Worm (Caenorhabditis elegans) whole organism, L2 larva: ENCODE data around the gene rimb-1.

Experiments used
- C34F6.9 ChIP-seq: fragments of 150-350 bp; optimal IDR thresholded peaks from 2 replicates; lab custom pipeline; 2014; ENCODE audit warnings: missing biosample characterization, missing genetic modification characterization
- elt-3 ChIP-seq: sonication (generic microtip); optimal IDR thresholded peaks from 2 replicates; lab custom pipeline; 2017; ENCODE audit warnings: missing biosample characterization, missing genetic modification characterization
- nhr-11 ChIP-seq: fragments of 150-350 bp; optimal IDR thresholded peaks from 2 replicates; lab custom pipeline; 2014; ENCODE audit warnings: missing biosample characterization, missing genetic modification characterization
- nhr-77 ChIP-seq: fragments of 150-350 bp; optimal IDR thresholded peaks from 2 replicates; lab custom pipeline; 2014; ENCODE audit warnings: missing biosample characterization, missing genetic modification characterization
- sem-4 ChIP-seq: fragments of 150-350 bp; optimal IDR thresholded peaks from 2 replicates; lab custom pipeline; 2014; ENCODE audit warnings: missing biosample characterization, missing genetic modification reagents, missing genetic modification characterization
- unc-55 ChIP-seq: fragments of 150-350 bp; sonication (generic microtip); optimal IDR thresholded peaks from 3 replicates; lab custom pipeline; 2014; ENCODE audit warnings: missing biosample characterization, missing genetic modification reagents, missing genetic modification characterization
- ztf-11 ChIP-seq: sonication (generic microtip); optimal IDR thresholded peaks from 2 replicates; lab custom pipeline; 2017; ENCODE audit warnings: missing biosample characterization, missing genetic modification characterization
- ztf-4 ChIP-seq: fragments of 150-350 bp; optimal IDR thresholded peaks from 2 replicates; lab custom pipeline; 2014; ENCODE audit warnings: missing biosample characterization, missing genetic modification characterization

DNA sequence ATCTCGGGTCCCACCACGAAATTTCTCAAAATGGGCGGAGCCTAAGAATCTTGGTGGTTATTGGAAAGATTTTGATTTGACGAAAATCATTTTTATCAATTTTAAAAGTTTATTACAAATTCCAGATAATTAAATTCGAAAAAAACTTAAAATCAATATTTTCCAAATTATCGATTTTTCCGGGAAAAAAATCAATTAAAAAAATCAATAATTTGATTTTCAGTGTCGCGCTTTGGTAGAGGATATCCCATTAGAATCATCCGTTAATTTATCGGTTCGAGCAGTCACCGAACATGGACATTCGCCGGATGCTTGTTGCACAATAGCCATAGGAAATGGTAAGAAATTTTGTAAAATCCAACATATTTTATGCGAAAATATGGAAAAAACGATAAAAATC, 5.3 kb downstream of the rimb-1 start:
- TF ChIP-seq C34F6.9 (tag; lab: Kevin White, UChicago) (no peak), ztf-11 (tag; lab: Kevin White, UChicago) (no peak), elt-3 (tag; lab: Kevin White, UChicago) (no peak), ztf-4 (tag; lab: Kevin White, UChicago) (no peak), nhr-11 (tag; lab: Kevin White, UChicago) (no peak), unc-55 (no peak), nhr-77 (no peak), sem-4 (tag; lab: Kevin White, UChicago) (no peak)
